Worm (Caenorhabditis elegans): Measurements from ENCODE around the gene gst-9.

gst-9 gene

DNA sequence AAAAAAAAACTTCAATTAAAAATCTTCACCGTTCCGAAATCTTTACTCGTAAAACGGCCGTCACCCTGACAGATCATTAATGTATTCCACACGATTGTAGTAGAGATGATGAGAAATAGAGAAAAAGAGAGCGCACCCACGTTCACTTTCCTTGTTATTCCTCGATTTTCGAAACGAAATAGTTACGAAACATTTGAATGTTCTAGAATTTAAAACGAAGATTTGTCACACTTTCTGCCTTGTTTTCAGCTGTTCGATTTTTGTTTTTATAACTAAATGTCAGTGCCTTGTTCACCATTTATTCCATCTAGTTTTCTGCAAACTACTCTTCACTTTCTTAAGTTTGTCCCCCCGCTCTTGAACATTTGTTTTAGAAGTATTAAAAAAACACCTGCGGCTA is 36.6 kb upstream of the gst-9 start:
- TF ChIP-seq nhr-2 (tag; optimal IDR thresholded peaks at IDR 0.05) = no peak
- TF ChIP-seq pha-4 (tag; optimal IDR thresholded peaks at IDR 0.05) = no peak
- TF ChIP-seq tbx-8 (GFP tag; optimal IDR thresholded peaks at IDR 0.05) = no peak
- TF ChIP-seq mab-5 (tag; optimal IDR thresholded peaks at IDR 0.05) = no peak
- TF ChIP-seq M03D4.4 (tag; optimal IDR thresholded peaks at IDR 0.05) = no peak
- no peak for TF ChIP-seq nhr-76 (tag; optimal IDR thresholded peaks at IDR 0.05)
- no peak for TF ChIP-seq lsy-2 (tag; optimal IDR thresholded peaks at IDR 0.05)

ce11 chrII:4855489-4855888 is 35.9 kb upstream of the gst-9 start:
- no peak for TF ChIP-seq mls-2 (tag; optimal IDR thresholded peaks at IDR 0.05)
- TF ChIP-seq unc-120 (tag; optimal IDR thresholded peaks at IDR 0.05; ENCODE audit: poor library complexity, severe bottlenecking) = peak; percentile 5

- TF ChIP-seq unc-120 (tag; optimal IDR thresholded peaks at IDR 0.05; ENCODE audit: poor library complexity, severe bottlenecking) (no peak), lin-32 (GFP tag; optimal IDR thresholded peaks at IDR 0.05) (no peak), elt-1 (tag; optimal IDR thresholded peaks at IDR 0.05; ENCODE audit: borderline replicate concordance, insufficient read depth) (peak; percentile 65)
Measured at ce11 chrII:4856113-4856512, 35.3 kb upstream of the gst-9 start.

ce11 chrII:4857086-4857485 is 34.3 kb upstream of the gst-9 start:
- no peak for TF ChIP-seq pha-4 (tag; optimal IDR thresholded peaks at IDR 0.05)
- no peak for TF ChIP-seq ham-2 (GFP tag; optimal IDR thresholded peaks at IDR 0.05)
- TF ChIP-seq hlh-1 (tag; optimal IDR thresholded peaks at IDR 0.05) = no peak
- TF ChIP-seq nhr-76 (tag; optimal IDR thresholded peaks at IDR 0.05) = no peak
- TF ChIP-seq mab-5 (tag; optimal IDR thresholded peaks at IDR 0.05) = no peak
- no peak for TF ChIP-seq nhr-2 (tag; optimal IDR thresholded peaks at IDR 0.05)
- TF ChIP-seq sem-2 (GFP tag; optimal IDR thresholded peaks at IDR 0.05) = no peak
- no peak for TF ChIP-seq ceh-83 (GFP tag; optimal IDR thresholded peaks at IDR 0.05)
- TF ChIP-seq bed-3 (GFP tag; optimal IDR thresholded peaks at IDR 0.05) = no peak
- TF ChIP-seq tbx-8 (GFP tag; optimal IDR thresholded peaks at IDR 0.05) = no peak
- TF ChIP-seq unc-62 (GFP tag; optimal IDR thresholded peaks at IDR 0.05) = no peak
- no peak for TF ChIP-seq snpc-4 (tag; optimal IDR thresholded peaks at IDR 0.05)
- TF ChIP-seq zip-8 (tag; optimal IDR thresholded peaks at IDR 0.05) = no peak

DNA sequence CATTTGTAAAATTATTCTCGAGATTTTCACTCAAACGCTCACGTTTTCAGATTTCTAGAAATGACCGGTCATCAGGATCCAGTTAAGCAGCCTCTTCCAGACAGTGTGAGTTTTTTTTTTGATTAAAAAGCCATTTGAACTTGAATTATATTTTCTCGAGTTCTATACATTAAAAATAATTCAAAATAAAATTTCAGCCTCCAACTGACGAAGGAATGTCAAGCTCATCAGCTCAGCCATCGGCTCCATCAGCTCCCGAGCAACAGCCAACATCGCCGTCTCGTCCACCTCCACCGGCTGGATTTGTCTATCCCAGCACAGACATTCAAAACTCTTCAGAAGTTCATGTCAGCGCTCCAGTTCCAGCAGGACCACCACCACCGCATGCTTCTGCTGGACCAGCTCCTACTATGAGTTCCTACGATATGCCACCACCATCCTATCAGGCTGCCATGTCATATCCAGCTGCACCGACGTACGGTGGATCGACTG is 33.5 kb upstream of the gst-9 start, which contains the start of gene F11G11.5:
Gene F11G11.5, plus strand, starts transcription at position 51 of the 492 bp plus-strand sequence.
- TF ChIP-seq nhr-76 (tag; optimal IDR thresholded peaks at IDR 0.05) (no peak), tbx-8 (GFP tag; optimal IDR thresholded peaks at IDR 0.05) (no peak), ham-2 (GFP tag; optimal IDR thresholded peaks at IDR 0.05) (no peak), zip-8 (tag; optimal IDR thresholded peaks at IDR 0.05) (no peak), flh-1 (GFP tag; optimal IDR thresholded peaks at IDR 0.05) (no peak), lin-32 (GFP tag; optimal IDR thresholded peaks at IDR 0.05) (no peak), nhr-28 (tag; optimal IDR thresholded peaks at IDR 0.05) (no peak), sem-2 (GFP tag; optimal IDR thresholded peaks at IDR 0.05) (no peak), hlh-1 (tag; optimal IDR thresholded peaks at IDR 0.05) (no peak), ceh-43 (GFP tag; optimal IDR thresholded peaks at IDR 0.05) (no peak), blmp-1 (tag; optimal IDR thresholded peaks at IDR 0.05) (no peak), M03D4.4 (tag; optimal IDR thresholded peaks at IDR 0.05) (no peak), elt-1 (tag; optimal IDR thresholded peaks at IDR 0.05; ENCODE audit: borderline replicate concordance, insufficient read depth) (no peak), mep-1 (tag; optimal IDR thresholded peaks at IDR 0.05) (no peak), cnd-1 (tag; optimal IDR thresholded peaks at IDR 0.05) (no peak), ceh-39 (tag; optimal IDR thresholded peaks at IDR 0.05) (no peak)

DNA sequence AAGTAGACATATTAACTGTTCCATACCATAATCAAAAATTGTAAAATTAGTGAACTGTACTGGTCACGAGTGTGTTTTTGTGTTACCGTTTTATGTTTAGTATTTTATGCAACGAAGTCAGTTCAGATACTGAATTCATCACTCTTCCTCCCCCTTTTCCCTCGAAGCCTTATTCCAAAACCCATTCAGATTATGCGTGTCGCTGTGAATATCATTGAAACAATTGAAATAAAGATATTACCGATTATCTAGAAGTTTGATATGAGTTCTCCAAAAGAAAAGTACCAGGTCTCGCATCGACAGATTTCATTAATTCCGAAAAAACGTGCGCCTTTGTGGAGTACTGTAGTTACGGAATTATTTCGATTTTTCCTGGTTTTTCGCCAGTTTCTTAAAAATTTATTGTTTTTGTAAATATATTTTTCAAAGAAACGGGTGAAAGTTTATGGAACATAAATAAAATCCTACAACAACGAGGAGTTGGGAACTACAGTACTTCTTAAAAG is 32.4 kb upstream of the gst-9 start:
- TF ChIP-seq ztf-11 (tag; optimal IDR thresholded peaks at IDR 0.05) (no peak), ceh-83 (GFP tag; optimal IDR thresholded peaks at IDR 0.05) (no peak), sptf-1 (tag; optimal IDR thresholded peaks at IDR 0.05) (no peak), nhr-237 (tag; optimal IDR thresholded peaks at IDR 0.05) (no peak), mab-5 (tag; optimal IDR thresholded peaks at IDR 0.05) (no peak), ces-1 (GFP tag; optimal IDR thresholded peaks at IDR 0.05) (no peak), ceh-43 (GFP tag; optimal IDR thresholded peaks at IDR 0.05) (no peak), unc-62 (GFP tag; optimal IDR thresholded peaks at IDR 0.05) (no peak), M03D4.4 (tag; optimal IDR thresholded peaks at IDR 0.05) (no peak), drap-1 (GFP tag; optimal IDR thresholded peaks at IDR 0.05) (no peak), bed-3 (GFP tag; optimal IDR thresholded peaks at IDR 0.05) (no peak), elt-3 (tag; optimal IDR thresholded peaks at IDR 0.05) (no peak), mls-2 (tag; optimal IDR thresholded peaks at IDR 0.05) (no peak), zip-8 (tag; optimal IDR thresholded peaks at IDR 0.05) (no peak), ham-2 (GFP tag; optimal IDR thresholded peaks at IDR 0.05) (no peak), cnd-1 (tag; optimal IDR thresholded peaks at IDR 0.05) (no peak), mep-1 (tag; optimal IDR thresholded peaks at IDR 0.05) (no peak), lin-32 (GFP tag; optimal IDR thresholded peaks at IDR 0.05) (no peak)

All from whole organism, mixed stage, embryonic.